Worm (Caenorhabditis elegans) whole organism, L3 larva: ENCODE results near the gene ptd-2.
A peak's percentile ranks its signal among the peaks of the same experiment; 100 is the strongest.

ENCODE experiments used
- R02D3.7 ChIP-seq: fragments of 150-350 bp; optimal IDR thresholded peaks from 2 replicates; lab custom pipeline; 2014; ENCODE audit warnings: missing biosample characterization, missing genetic modification characterization
- ZK546.5 ChIP-seq: sonication (generic microtip); optimal IDR thresholded peaks from 2 replicates; lab custom pipeline; 2017; ENCODE audit warnings: missing biosample characterization, missing genetic modification characterization
- aly-2 ChIP-seq: fragments of 150-350 bp; optimal IDR thresholded peaks from 2 replicates; lab custom pipeline; 2014; ENCODE audit warnings: missing biosample characterization, missing genetic modification characterization
- ama-1 ChIP-seq: fragments of 150-350 bp; optimal IDR thresholded peaks from 2 replicates; lab custom pipeline; 2018
- ceh-16 ChIP-seq: sonication (generic microtip); optimal IDR thresholded peaks from 2 replicates; lab custom pipeline; 2017; ENCODE audit warnings: missing biosample characterization, missing genetic modification characterization
- ceh-28 ChIP-seq: fragments of 150-350 bp; optimal IDR thresholded peaks from 2 replicates; lab custom pipeline; 2014; ENCODE audit warnings: missing biosample characterization, missing genetic modification reagents, missing genetic modification characterization
- ceh-82 ChIP-seq: fragments of 150-350 bp; optimal IDR thresholded peaks from 2 replicates; lab custom pipeline; 2014; ENCODE audit warnings: missing biosample characterization, missing genetic modification characterization
- ceh-9 ChIP-seq: sonication (generic microtip); optimal IDR thresholded peaks from 2 replicates; lab custom pipeline; 2018; ENCODE audit warnings: missing biosample characterization, missing genetic modification characterization
- daf-12 ChIP-seq: fragments of 150-350 bp; optimal IDR thresholded peaks from 2 replicates; lab custom pipeline; 2014; ENCODE audit warnings: missing biosample characterization, missing genetic modification reagents, missing genetic modification characterization
- egl-27 ChIP-seq: sonication (generic microtip); optimal IDR thresholded peaks from 4 replicates; lab custom pipeline; 2017; ENCODE audit warnings: missing biosample characterization, missing genetic modification reagents, missing genetic modification characterization
- egl-5 ChIP-seq: fragments of 150-350 bp; optimal IDR thresholded peaks from 2 replicates; lab custom pipeline; 2017; ENCODE audit warnings: missing biosample characterization, missing genetic modification reagents, missing genetic modification characterization, inconsistent platforms
- elt-1 ChIP-seq: fragments of 150-350 bp; optimal IDR thresholded peaks from 2 replicates; lab custom pipeline; 2014; ENCODE audit warnings: missing biosample characterization, missing genetic modification characterization
- elt-2 ChIP-seq: sonication (generic microtip); optimal IDR thresholded peaks from 2 replicates; lab custom pipeline; 2016; ENCODE audit warnings: missing genetic modification reagents, mild to moderate bottlenecking, missing genetic modification characterization, missing compliant biosample characterization
- elt-3 ChIP-seq, 3 experiments: fragments of 150-350 bp in 1 of 3; sonication (generic microtip) in 2 of 3; optimal IDR thresholded peaks; 2 replicates in 2 of 3; 4 replicates in 1 of 3; lab custom pipeline; 2014 to 2017; ENCODE audit warnings: missing biosample characterization in 3 of 3, missing genetic modification characterization in 3 of 3
- eor-1 ChIP-seq, 2 experiments: fragments of 150-350 bp; optimal IDR thresholded peaks; 2 replicates each; lab custom pipeline; 2014 to 2018; ENCODE audit warnings: missing biosample characterization in 2 of 2, missing genetic modification characterization in 2 of 2
- fkh-10 ChIP-seq: sonication (generic microtip); optimal IDR thresholded peaks from 2 replicates; lab custom pipeline; 2017; ENCODE audit warnings: missing biosample characterization, missing genetic modification reagents, missing genetic modification characterization
- fkh-2 ChIP-seq: fragments of 150-350 bp; optimal IDR thresholded peaks from 2 replicates; lab custom pipeline; 2014; ENCODE audit warnings: missing biosample characterization, missing genetic modification reagents, missing genetic modification characterization
- fos-1 ChIP-seq: fragments of 150-350 bp; optimal IDR thresholded peaks from 2 replicates; lab custom pipeline; 2014; ENCODE audit warnings: missing biosample characterization, missing genetic modification characterization
- hmg-11 ChIP-seq: sonication (generic microtip); optimal IDR thresholded peaks from 2 replicates; lab custom pipeline; 2016; ENCODE audit warnings: missing genetic modification characterization, missing compliant biosample characterization
- jun-1 ChIP-seq: fragments of 150-350 bp; optimal IDR thresholded peaks from 2 replicates; lab custom pipeline; 2014; ENCODE audit warnings: missing biosample characterization, missing genetic modification reagents, missing genetic modification characterization
- lin-15B ChIP-seq: fragments of 150-350 bp; optimal IDR thresholded peaks from 2 replicates; lab custom pipeline; 2014; ENCODE audit warnings: missing biosample characterization, missing genetic modification characterization
- lin-39 ChIP-seq: fragments of 150-350 bp; optimal IDR thresholded peaks from 2 replicates; lab custom pipeline; 2018; ENCODE audit warnings: missing biosample characterization, missing genetic modification reagents, missing genetic modification characterization
- lsy-12 ChIP-seq: sonication (generic microtip); optimal IDR thresholded peaks from 2 replicates; lab custom pipeline; 2016; ENCODE audit warnings: mild to moderate bottlenecking, missing genetic modification characterization, missing compliant biosample characterization
- mdl-1 ChIP-seq: fragments of 150-350 bp; optimal IDR thresholded peaks from 2 replicates; lab custom pipeline; 2014; ENCODE audit warnings: missing biosample characterization, missing genetic modification characterization
- mml-1 ChIP-seq: fragments of 150-350 bp; sonication (generic microtip); optimal IDR thresholded peaks from 3 replicates; lab custom pipeline; 2014; ENCODE audit warnings: missing biosample characterization, missing genetic modification characterization
- nfya-1 ChIP-seq: sonication (generic microtip); optimal IDR thresholded peaks from 2 replicates; lab custom pipeline; 2017; ENCODE audit warnings: missing genetic modification characterization, mild to moderate bottlenecking, missing compliant biosample characterization, antibody characterized with exemption, moderate library complexity; ENCODE audit not compliant: insufficient read depth
- nhr-11 ChIP-seq: fragments of 150-350 bp; optimal IDR thresholded peaks from 2 replicates; lab custom pipeline; 2014; ENCODE audit warnings: missing biosample characterization, missing genetic modification characterization
- nhr-12 ChIP-seq: fragments of 150-350 bp; optimal IDR thresholded peaks from 2 replicates; lab custom pipeline; 2014; ENCODE audit warnings: missing biosample characterization, missing genetic modification characterization
- nhr-23 ChIP-seq: fragments of 150-350 bp; optimal IDR thresholded peaks from 2 replicates; lab custom pipeline; 2014; ENCODE audit warnings: missing biosample characterization, missing genetic modification reagents, missing genetic modification characterization
- nhr-237 ChIP-seq: fragments of 150-350 bp; optimal IDR thresholded peaks from 2 replicates; lab custom pipeline; 2014; ENCODE audit warnings: missing biosample characterization, missing genetic modification characterization
- nhr-25 ChIP-seq: sonication (generic microtip); optimal IDR thresholded peaks from 2 replicates; lab custom pipeline; 2017; ENCODE audit warnings: missing biosample characterization, missing genetic modification characterization
- nhr-28 ChIP-seq: fragments of 150-350 bp; optimal IDR thresholded peaks from 2 replicates; lab custom pipeline; 2014; ENCODE audit warnings: missing biosample characterization, missing genetic modification characterization
- nhr-43 ChIP-seq: sonication (generic microtip); optimal IDR thresholded peaks from 2 replicates; lab custom pipeline; 2016; ENCODE audit warnings: mild to moderate bottlenecking, missing genetic modification characterization, missing compliant biosample characterization; ENCODE audit not compliant: poor library complexity, severe bottlenecking
- nhr-67 ChIP-seq: fragments of 150-350 bp; optimal IDR thresholded peaks from 2 replicates; lab custom pipeline; 2014; ENCODE audit warnings: missing biosample characterization, missing genetic modification characterization
- nhr-76 ChIP-seq: fragments of 150-350 bp; sonication (generic microtip); optimal IDR thresholded peaks from 5 replicates; lab custom pipeline; 2014; ENCODE audit warnings: missing biosample characterization, missing genetic modification characterization
- nhr-77 ChIP-seq: fragments of 150-350 bp; optimal IDR thresholded peaks from 2 replicates; lab custom pipeline; 2014; ENCODE audit warnings: missing biosample characterization, missing genetic modification characterization
- pha-4 ChIP-seq: fragments of 150-350 bp; optimal IDR thresholded peaks from 2 replicates; lab custom pipeline; 2014; ENCODE audit warnings: missing biosample characterization, missing genetic modification reagents, missing genetic modification characterization
- pqm-1 ChIP-seq: fragments of 150-350 bp; optimal IDR thresholded peaks from 2 replicates; lab custom pipeline; 2017; ENCODE audit warnings: missing biosample characterization, missing genetic modification characterization, inconsistent platforms
- sea-2 ChIP-seq: fragments of 150-350 bp; sonication (generic microtip); optimal IDR thresholded peaks from 4 replicates; lab custom pipeline; 2014; ENCODE audit warnings: missing biosample characterization, missing genetic modification reagents, missing genetic modification characterization
- skn-1 ChIP-seq: fragments of 150-350 bp; optimal IDR thresholded peaks from 2 replicates; lab custom pipeline; 2014; ENCODE audit warnings: missing biosample characterization, missing genetic modification characterization
- snpc-4 ChIP-seq: fragments of 150-350 bp; optimal IDR thresholded peaks from 2 replicates; lab custom pipeline; 2014; ENCODE audit warnings: missing biosample characterization, missing genetic modification characterization
- tbx-2 ChIP-seq: sonication (generic microtip); optimal IDR thresholded peaks from 2 replicates; lab custom pipeline; 2016; ENCODE audit warnings: mild to moderate bottlenecking, missing genetic modification characterization, missing compliant biosample characterization
- unc-39 ChIP-seq: sonication (generic microtip); optimal IDR thresholded peaks from 4 replicates; lab custom pipeline; 2017; ENCODE audit warnings: missing biosample characterization, missing genetic modification characterization
- unc-62 ChIP-seq: fragments of 150-350 bp; sonication (generic microtip); optimal IDR thresholded peaks from 4 replicates; lab custom pipeline; 2014; ENCODE audit warnings: missing biosample characterization, missing genetic modification reagents, missing genetic modification characterization
- zag-1 ChIP-seq: fragments of 150-350 bp; optimal IDR thresholded peaks from 2 replicates; lab custom pipeline; 2014; ENCODE audit warnings: missing biosample characterization, missing genetic modification characterization
- ztf-11 ChIP-seq: fragments of 150-350 bp; optimal IDR thresholded peaks from 2 replicates; lab custom pipeline; 2014; ENCODE audit warnings: missing biosample characterization, missing genetic modification characterization
- ztf-4 ChIP-seq: fragments of 150-350 bp; optimal IDR thresholded peaks from 2 replicates; lab custom pipeline; 2014; ENCODE audit warnings: missing biosample characterization, missing genetic modification characterization

ptd-2 gene

ce11 chrV:9220444-9220843 is 29.6 kb upstream of the ptd-2 start:
- TF ChIP-seq pha-4 (peak; percentile 77), mml-1 (tag; lab: Kevin White, UChicago) (no peak), nhr-11 (tag; lab: Kevin White, UChicago) (no peak), nhr-12 (no peak), nhr-43 (tag; lab: Kevin White, UChicago) (no peak), ZK546.5 (tag; lab: Kevin White, UChicago) (no peak), aly-2 (tag; lab: Kevin White, UChicago) (no peak), fkh-10 (GFP tag; lab: Kevin White, UChicago) (no peak), eor-1 (tag; optimal IDR thresholded peaks at IDR 0.05; lab: Kevin White, UChicago) (no peak), tbx-2 (tag; lab: Kevin White, UChicago) (no peak), nhr-67 (no peak), zag-1 (tag; lab: Kevin White, UChicago) (no peak), unc-39 (tag; lab: Kevin White, UChicago) (no peak), elt-3 (tag; optimal IDR thresholded peaks at IDR 0.05; lab: Kevin White, UChicago) (no peak), nfya-1 (tag; lab: Kevin White, UChicago) (peak; percentile 79), unc-62 (GFP tag; lab: Kevin White, UChicago) (no peak), sea-2 (no peak), egl-27 (no peak), ztf-11 (tag; lab: Kevin White, UChicago) (no peak), nhr-28 (tag; lab: Kevin White, UChicago) (no peak), R02D3.7 (tag; lab: Kevin White, UChicago) (no peak), nhr-25 (tag; lab: Kevin White, UChicago) (peak; percentile 55), elt-2 (tag; lab: Kevin White, UChicago) (peak; percentile 44), ceh-16 (tag; lab: Kevin White, UChicago) (no peak), daf-12 (tag; lab: Kevin White, UChicago) (no peak), fkh-2 (tag; lab: Kevin White, UChicago) (no peak), fos-1 (no peak), nhr-76 (tag; lab: Kevin White, UChicago) (no peak), ceh-28 (tag; lab: Kevin White, UChicago) (no peak), egl-5 (tag; lab: Kevin White, UChicago) (peak; percentile 28), jun-1 (tag; lab: Kevin White, UChicago) (no peak), skn-1 (tag; lab: Kevin White, UChicago) (peak; percentile 46), ceh-82 (tag; lab: Kevin White, UChicago) (no peak), nhr-77 (tag; lab: Kevin White, UChicago) (no peak), lin-15B (peak; percentile 75), lin-39 (tag; lab: Kevin White, UChicago) (no peak), nhr-237 (no peak), elt-1 (tag; lab: Kevin White, UChicago) (no peak), mdl-1 (tag; lab: Kevin White, UChicago) (no peak), pqm-1 (peak; percentile 21), ceh-9 (no peak), ama-1 (lab: Kevin White, UChicago) (no peak), lsy-12 (tag; lab: Kevin White, UChicago) (no peak), ztf-4 (tag; lab: Kevin White, UChicago) (no peak), nhr-23 (peak; percentile 51), snpc-4 (no peak), hmg-11 (tag; lab: Kevin White, UChicago) (peak; percentile 28)

ce11 chrV:9221566-9221965 is 28.5 kb upstream of the ptd-2 start, which contains the start of gene grd-6:
Gene grd-6, plus strand, starts transcription at chrV:9221866.
- TF ChIP-seq ceh-82 (tag; lab: Kevin White, UChicago) (no peak), nhr-25 (tag; lab: Kevin White, UChicago) (peak; percentile 25)
